Fruit fly (Drosophila melanogaster) whole organism, adult: ENCODE results near the gene CG33500.

ENCODE experiments used
- CG12768 ChIP-seq: fragments of 200-800 bp; sonication (Bioruptor generic); optimal IDR thresholded peaks from 2 replicates; lab custom pipeline; 2017; ENCODE audit warnings: missing biosample characterization, missing genetic modification characterization, mild to moderate bottlenecking, moderate library complexity, missing genetic modification reagents
- CG14711 ChIP-seq: fragments of 200-800 bp; sonication (Bioruptor generic); optimal IDR thresholded peaks from 2 replicates; lab custom pipeline; 2018; ENCODE audit warnings: missing biosample characterization, mild to moderate bottlenecking, missing genetic modification characterization, moderate library complexity
- CG7045 ChIP-seq: fragments of 200-800 bp; sonication (Bioruptor generic); optimal IDR thresholded peaks from 2 replicates; lab custom pipeline; 2017; ENCODE audit warnings: missing biosample characterization, mild to moderate bottlenecking, missing genetic modification characterization
- CG7101 ChIP-seq: fragments of 200-800 bp; sonication (Bioruptor generic); optimal IDR thresholded peaks from 2 replicates; lab custom pipeline; 2018; ENCODE audit warnings: missing biosample characterization, mild to moderate bottlenecking, missing genetic modification characterization, moderate library complexity
- Crg-1 ChIP-seq: fragments of 200-800 bp; sonication (Bioruptor generic); optimal IDR thresholded peaks from 2 replicates; lab custom pipeline; 2016; ENCODE audit warnings: missing biosample characterization, missing genetic modification characterization
- Hr96 ChIP-seq: fragments of 200-800 bp; sonication (Bioruptor generic); optimal IDR thresholded peaks from 2 replicates; lab custom pipeline; 2016; ENCODE audit warnings: missing biosample characterization, missing genetic modification characterization
- bab1 ChIP-seq: fragments of 200-800 bp; sonication (Bioruptor generic); optimal IDR thresholded peaks from 3 replicates; lab custom pipeline; 2019; ENCODE audit warnings: missing biosample characterization, mild to moderate bottlenecking, missing genetic modification characterization, moderate library complexity
- cic ChIP-seq: fragments of 200-800 bp; sonication (Bioruptor generic); optimal IDR thresholded peaks from 2 replicates; lab custom pipeline; 2017; ENCODE audit warnings: missing biosample characterization, mild to moderate bottlenecking, missing genetic modification characterization, moderate library complexity
- cnc ChIP-seq, 2 experiments: fragments of >200 bp; optimal IDR thresholded peaks; 2 replicates each; lab custom pipeline; 2017
- pad ChIP-seq: fragments of 200-800 bp; sonication (Bioruptor generic); optimal IDR thresholded peaks from 3 replicates; lab custom pipeline; 2017; ENCODE audit warnings: missing biosample characterization, missing genetic modification characterization, mild to moderate bottlenecking, moderate library complexity, missing genetic modification reagents
- tj ChIP-seq: fragments of 200-800 bp; sonication (Bioruptor generic); optimal IDR thresholded peaks from 3 replicates; lab custom pipeline; 2017; ENCODE audit warnings: missing biosample characterization, mild to moderate bottlenecking, missing genetic modification characterization, moderate library complexity
- toe ChIP-seq: fragments of 200-800 bp; sonication (Bioruptor generic); optimal IDR thresholded peaks from 2 replicates; lab custom pipeline; 2016; ENCODE audit warnings: missing biosample characterization, missing genetic modification characterization

DNA sequence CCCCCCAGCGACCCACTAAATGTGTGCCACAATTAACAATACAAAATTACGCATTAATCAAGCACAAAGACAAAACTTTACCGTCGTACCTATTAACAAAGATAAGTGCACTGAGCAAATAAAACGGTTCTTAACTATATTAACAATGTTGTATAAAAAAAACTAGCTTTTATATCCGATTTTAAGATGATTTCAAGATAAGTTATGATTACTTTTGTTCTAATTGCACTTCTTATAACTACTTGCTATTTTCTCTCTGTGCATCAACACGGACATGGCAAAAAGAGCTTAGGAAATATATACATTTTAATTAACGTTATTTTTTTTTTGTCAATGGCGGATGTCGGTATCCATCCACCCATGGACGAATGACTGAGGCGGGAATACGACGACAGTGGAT is 27.7 kb downstream of the CG33500 start:
- TF ChIP-seq CG14711 (tag; lab: Kevin White, UChicago) (no peak), cic (GFP tag; lab: Kevin White, UChicago) (no peak), toe (GFP tag; lab: Kevin White, UChicago) (no peak), pad (GFP tag; lab: Kevin White, UChicago) (no peak), tj (GFP tag; lab: Kevin White, UChicago) (no peak), cnc (optimal IDR thresholded peaks at IDR 0.05; lab: Kevin White, UChicago) (no peak), CG7101 (tag; lab: Kevin White, UChicago) (no peak), Crg-1 (GFP tag; lab: Kevin White, UChicago) (no peak), CG7045 (GFP tag; lab: Kevin White, UChicago) (no peak), bab1 (no peak), CG12768 (GFP tag; lab: Kevin White, UChicago) (no peak), Hr96 (GFP tag; lab: Kevin White, UChicago) (no peak)
